Fruit fly (Drosophila melanogaster) whole organism, embryonic: ENCODE data around the gene CG43088.
A peak's percentile ranks its signal among the peaks of the same experiment; 100 is the strongest.

Source experiments
- Abd-B ChIP-seq: fragments of 200-800 bp; sonication (Bioruptor generic); optimal IDR thresholded peaks from 2 replicates; lab custom pipeline; 2018; ENCODE audit warnings: missing biosample characterization, mild to moderate bottlenecking, missing genetic modification characterization, moderate library complexity
- Asciz ChIP-seq: fragments of 200-800 bp; sonication (Bioruptor generic); optimal IDR thresholded peaks from 2 replicates; lab custom pipeline; 2017; ENCODE audit warnings: missing biosample characterization, mild to moderate bottlenecking, missing genetic modification characterization, missing genetic modification reagents
- Bgb ChIP-seq: fragments of 200-800 bp; sonication (Bioruptor generic); IDR thresholded peaks from 2 replicates; pipeline ENCODE4 v1.3.6; 2022; ENCODE audit warnings: missing biosample characterization, missing genetic modification characterization; ENCODE audit not compliant: partially characterized antibody
- CG10274 ChIP-seq: fragments of 200-800 bp; sonication (Bioruptor generic); optimal IDR thresholded peaks from 3 replicates; lab custom pipeline; 2017; ENCODE audit warnings: missing biosample characterization, mild to moderate bottlenecking, missing genetic modification characterization
- CG12155 ChIP-seq: fragments of 200-800 bp; sonication (Bioruptor generic); optimal IDR thresholded peaks from 3 replicates; lab custom pipeline; 2016; ENCODE audit warnings: missing biosample characterization, missing genetic modification characterization
- CG16779 ChIP-seq: fragments of 200-800 bp; sonication (Bioruptor generic); IDR thresholded peaks from 2 replicates; pipeline ENCODE4 v1.3.6; 2022; ENCODE audit warnings: missing biosample characterization, missing genetic modification characterization
- CG2120 ChIP-seq: fragments of 200-800 bp; sonication (Bioruptor generic); optimal IDR thresholded peaks from 3 replicates; lab custom pipeline; 2016; ENCODE audit warnings: missing biosample characterization, missing genetic modification characterization
- CG2712 ChIP-seq: fragments of 200-800 bp; optimal IDR thresholded peaks from 3 replicates; lab custom pipeline; 2019; ENCODE audit warnings: missing biosample characterization, mild to moderate bottlenecking, missing genetic modification characterization, moderate library complexity
- CG3163 ChIP-seq: fragments of 200-800 bp; sonication (Bioruptor generic); optimal IDR thresholded peaks from 3 replicates; lab custom pipeline; 2016; ENCODE audit warnings: missing biosample characterization, missing genetic modification characterization
- CG32772 ChIP-seq: fragments of 200-800 bp; sonication (Bioruptor generic); IDR thresholded peaks from 2 replicates; pipeline ENCODE4 v1.3.6; 2022; ENCODE audit warnings: missing biosample characterization, missing genetic modification characterization
- CG4404 ChIP-seq: fragments of 200-800 bp; sonication (Bioruptor generic); IDR thresholded peaks from 2 replicates; pipeline ENCODE4 v1.3.6; 2022; ENCODE audit warnings: missing biosample characterization, missing genetic modification characterization
- CG4854 ChIP-seq: fragments of 200-800 bp; sonication (Bioruptor generic); optimal IDR thresholded peaks from 2 replicates; lab custom pipeline; 2016; ENCODE audit warnings: missing biosample characterization, missing genetic modification characterization, inconsistent platforms
- CkIIα-i1 ChIP-seq: fragments of 200-800 bp; sonication (Bioruptor generic); IDR thresholded peaks from 2 replicates; pipeline ENCODE4 v1.3.6; 2022; ENCODE audit warnings: missing biosample characterization, missing genetic modification characterization
- D19A ChIP-seq: fragments of 200-800 bp; optimal IDR thresholded peaks from 3 replicates; lab custom pipeline; 2019; ENCODE audit warnings: missing biosample characterization, mild to moderate bottlenecking, missing genetic modification characterization, moderate library complexity
- E2f1 ChIP-seq: fragments of 200-800 bp; sonication (Bioruptor generic); IDR thresholded peaks from 2 replicates; pipeline ENCODE4 v1.3.6; 2022; ENCODE audit warnings: missing biosample characterization, missing genetic modification characterization
- Fer2 ChIP-seq: fragments of 200-800 bp; sonication (Bioruptor generic); optimal IDR thresholded peaks from 2 replicates; lab custom pipeline; 2018; ENCODE audit warnings: missing biosample characterization, mild to moderate bottlenecking, missing genetic modification characterization, moderate library complexity
- HLH54F ChIP-seq: fragments of 200-800 bp; sonication (Bioruptor generic); optimal IDR thresholded peaks from 3 replicates; lab custom pipeline; 2016; ENCODE audit warnings: missing biosample characterization, missing genetic modification characterization
- HmgZ ChIP-seq: fragments of 200-800 bp; sonication (Bioruptor generic); optimal IDR thresholded peaks from 2 replicates; lab custom pipeline; 2018; ENCODE audit warnings: missing biosample characterization, mild to moderate bottlenecking, missing genetic modification characterization
- Mrtf ChIP-seq: fragments of 200-800 bp; sonication (Bioruptor generic); IDR thresholded peaks from 3 replicates; pipeline ENCODE4 v1.3.6; 2022; ENCODE audit warnings: missing biosample characterization, missing genetic modification characterization
- NC2α ChIP-seq: fragments of 200-800 bp; sonication (Bioruptor generic); optimal IDR thresholded peaks from 2 replicates; lab custom pipeline; 2016; ENCODE audit warnings: missing biosample characterization, missing genetic modification characterization
- Opbp ChIP-seq: fragments of 200-800 bp; sonication (Bioruptor generic); IDR thresholded peaks from 3 replicates; pipeline ENCODE4 v1.3.6; 2022; ENCODE audit warnings: missing biosample characterization, missing genetic modification characterization; ENCODE audit not compliant: partially characterized antibody
- Ravus ChIP-seq: fragments of 200-800 bp; sonication (Bioruptor generic); IDR thresholded peaks from 2 replicates; pipeline ENCODE4 v1.3.6; 2022; ENCODE audit warnings: missing biosample characterization, missing genetic modification characterization
- Xbp1 ChIP-seq: fragments of 200-800 bp; sonication (Bioruptor generic); optimal IDR thresholded peaks from 3 replicates; lab custom pipeline; 2016; ENCODE audit warnings: missing biosample characterization, mild to moderate bottlenecking, missing genetic modification characterization
- bbx ChIP-seq: fragments of 200-800 bp; sonication (Bioruptor generic); IDR thresholded peaks from 2 replicates; pipeline ENCODE4 v1.3.6; 2022; ENCODE audit warnings: missing biosample characterization, missing genetic modification characterization; ENCODE audit not compliant: partially characterized antibody
- caup ChIP-seq: fragments of 200-800 bp; sonication (Bioruptor generic); optimal IDR thresholded peaks from 3 replicates; lab custom pipeline; 2017; ENCODE audit warnings: missing biosample characterization, mild to moderate bottlenecking, missing genetic modification characterization, moderate library complexity; ENCODE audit not compliant: severe bottlenecking
- cwo ChIP-seq: fragments of 200-800 bp; sonication (Bioruptor generic); optimal IDR thresholded peaks from 3 replicates; lab custom pipeline; 2017; ENCODE audit warnings: missing biosample characterization, missing genetic modification characterization, mild to moderate bottlenecking, moderate library complexity, missing genetic modification reagents
- dati ChIP-seq: fragments of 200-800 bp; sonication (Bioruptor generic); IDR thresholded peaks from 2 replicates; pipeline ENCODE4 v1.3.6; 2022; ENCODE audit warnings: missing biosample characterization, missing genetic modification characterization
- dmrt11E ChIP-seq: fragments of 200-800 bp; sonication (Bioruptor generic); optimal IDR thresholded peaks from 3 replicates; lab custom pipeline; 2018; ENCODE audit warnings: missing biosample characterization, mild to moderate bottlenecking, missing genetic modification characterization, moderate library complexity
- en ChIP-seq: fragments of 200-800 bp; sonication (Bioruptor generic); optimal IDR thresholded peaks from 2 replicates; lab custom pipeline; 2016; ENCODE audit warnings: missing biosample characterization, missing genetic modification characterization
- exex ChIP-seq: fragments of 200-800 bp; sonication (Bioruptor generic); optimal IDR thresholded peaks from 4 replicates; lab custom pipeline; 2018; ENCODE audit warnings: missing biosample characterization, mild to moderate bottlenecking, missing genetic modification characterization, moderate library complexity
- eyg ChIP-seq: fragments of 200-800 bp; sonication (Bioruptor generic); optimal IDR thresholded peaks from 3 replicates; lab custom pipeline; 2016; ENCODE audit warnings: missing biosample characterization, missing genetic modification characterization
- gfzf ChIP-seq: fragments of 200-800 bp; sonication (Bioruptor generic); optimal IDR thresholded peaks from 2 replicates; lab custom pipeline; 2016; ENCODE audit warnings: missing biosample characterization, mild to moderate bottlenecking, missing genetic modification characterization, moderate library complexity
- ind ChIP-seq: fragments of 200-800 bp; sonication (Bioruptor generic); optimal IDR thresholded peaks from 3 replicates; lab custom pipeline; 2016; ENCODE audit warnings: missing biosample characterization, missing genetic modification characterization
- inv ChIP-seq: fragments of 200-800 bp; sonication (Bioruptor generic); IDR thresholded peaks from 2 replicates; pipeline ENCODE4 v1.3.6; 2022; ENCODE audit warnings: missing biosample characterization, missing genetic modification characterization; ENCODE audit not compliant: partially characterized antibody
- jigr1 ChIP-seq: fragments of 200-800 bp; sonication (Bioruptor generic); IDR thresholded peaks from 3 replicates; pipeline ENCODE4 v1.3.6; 2022; ENCODE audit warnings: missing biosample characterization, missing genetic modification characterization
- lmd ChIP-seq: fragments of 200-800 bp; sonication (Bioruptor generic); IDR thresholded peaks from 2 replicates; pipeline ENCODE4 v1.3.6; 2022; ENCODE audit warnings: missing biosample characterization, missing genetic modification characterization
- lola ChIP-seq, 3 experiments: fragments of >200 bp in 2 of 3; fragments of 200-800 bp in 1 of 3; sonication (Bioruptor generic) in 1 of 3; optimal IDR thresholded peaks; 2 replicates each; lab custom pipeline; 2017 to 2019; ENCODE audit warnings: missing biosample characterization in 3 of 3, missing genetic modification characterization in 3 of 3, mild to moderate bottlenecking in 1 of 3, moderate library complexity in 1 of 3
- onecut ChIP-seq: fragments of 200-800 bp; sonication (Bioruptor generic); IDR thresholded peaks from 2 replicates; pipeline ENCODE4 v1.3.6; 2022; ENCODE audit warnings: missing biosample characterization, missing genetic modification characterization
- pho ChIP-seq: fragments of 200-800 bp; sonication (Bioruptor generic); optimal IDR thresholded peaks from 2 replicates; lab custom pipeline; 2016; ENCODE audit warnings: missing biosample characterization, missing genetic modification characterization
- prd ChIP-seq, 3 experiments: fragments of >200 bp in 2 of 3; fragments of 200-800 bp in 1 of 3; sonication (Bioruptor generic) in 1 of 3; optimal IDR thresholded peaks in 2 of 3; IDR thresholded peaks in 1 of 3; 2 replicates in 2 of 3; 3 replicates in 1 of 3; pipeline versions ENCODE4 v1.3.6 to Lab custom; 2017 to 2022; ENCODE audit warnings: missing biosample characterization in 1 of 3, missing genetic modification characterization in 1 of 3
- psq ChIP-seq: fragments of 200-800 bp; sonication (Bioruptor generic); optimal IDR thresholded peaks from 2 replicates; lab custom pipeline; 2017; ENCODE audit warnings: missing biosample characterization, missing genetic modification characterization
- repo ChIP-seq: fragments of 200-800 bp; sonication (Bioruptor generic); optimal IDR thresholded peaks from 2 replicates; lab custom pipeline; 2016; ENCODE audit warnings: missing biosample characterization, missing genetic modification characterization
- run ChIP-seq: fragments of 200-800 bp; sonication (Bioruptor generic); optimal IDR thresholded peaks from 3 replicates; lab custom pipeline; 2018; ENCODE audit warnings: missing biosample characterization, mild to moderate bottlenecking, missing genetic modification characterization
- sc ChIP-seq, 3 experiments: fragments of >200 bp in 2 of 3; fragments of 200-800 bp in 1 of 3; sonication (Bioruptor generic) in 1 of 3; optimal IDR thresholded peaks; 2 replicates in 2 of 3; 3 replicates in 1 of 3; lab custom pipeline; 2017; ENCODE audit warnings: mild to moderate bottlenecking in 1 of 3, missing biosample characterization in 1 of 3, missing genetic modification characterization in 1 of 3, missing genetic modification reagents in 1 of 3
- seq ChIP-seq: fragments of 200-800 bp; sonication (Bioruptor generic); IDR thresholded peaks from 2 replicates; pipeline ENCODE4 v1.3.6; 2022; ENCODE audit warnings: missing biosample characterization, missing genetic modification characterization
- sima ChIP-seq: fragments of 200-800 bp; sonication (Bioruptor generic); optimal IDR thresholded peaks from 2 replicates; lab custom pipeline; 2016; ENCODE audit warnings: missing biosample characterization, missing genetic modification characterization
- ssp ChIP-seq: fragments of 200-800 bp; sonication (Bioruptor generic); IDR thresholded peaks from 2 replicates; pipeline ENCODE4 v1.3.6; 2022; ENCODE audit warnings: missing biosample characterization, missing genetic modification characterization
- trem ChIP-seq: fragments of 200-800 bp; optimal IDR thresholded peaks from 3 replicates; lab custom pipeline; 2019; ENCODE audit warnings: missing biosample characterization, mild to moderate bottlenecking, missing genetic modification characterization, moderate library complexity
- wdn ChIP-seq: fragments of 200-800 bp; sonication (Bioruptor generic); IDR thresholded peaks from 2 replicates; pipeline ENCODE4 v1.3.6; 2022; ENCODE audit warnings: missing biosample characterization, missing genetic modification characterization

The CG43088 gene

dm6 chrX:14717245-14717644 is 15.1 kb downstream of the CG43088 start (continued):
- peak; percentile 38 for TF ChIP-seq Xbp1
- no peak for TF ChIP-seq Bgb (GFP tag; lab: Robert Waterston, UW)
- peak; percentile 1 for TF ChIP-seq Abd-B (GFP tag; lab: Kevin White, UChicago)
- TF ChIP-seq run (tag; lab: Kevin White, UChicago), result peak; percentile 69
- peak; percentile 85 for TF ChIP-seq seq (GFP tag; lab: Robert Waterston, UW)
- TF ChIP-seq caup (GFP tag; lab: Kevin White, UChicago), result peak; percentile 89
- no peak for TF ChIP-seq prd (optimal IDR thresholded peaks at IDR 0.05; lab: Kevin White, UChicago)
- TF ChIP-seq prd (GFP tag; IDR thresholded peaks at IDR 0.05; lab: Robert Waterston, UW), result peak; percentile 60; the same call in 2 of the 3 replicates
- TF ChIP-seq exex, result peak; percentile 23
- TF ChIP-seq eyg (GFP tag; lab: Kevin White, UChicago), result peak; percentile 85
- TF ChIP-seq cwo, result peak; percentile 67
- TF ChIP-seq dmrt11E (tag; lab: Kevin White, UChicago), result peak; percentile 59
- peak; percentile 58 for TF ChIP-seq sima
- peak; percentile 26 for TF ChIP-seq trem (tag; lab: Kevin White, UChicago)
- peak; percentile 41 for TF ChIP-seq D19A (tag; lab: Kevin White, UChicago)
- TF ChIP-seq dati (GFP tag; lab: Robert Waterston, UW), result peak; percentile 55; the same call in 1 of the 2 replicates
- no peak for TF ChIP-seq sc (optimal IDR thresholded peaks at IDR 0.05; lab: Kevin White, UChicago)
- peak; percentile 83 for TF ChIP-seq sc (GFP tag; optimal IDR thresholded peaks at IDR 0.05; lab: Kevin White, UChicago)
- peak; percentile 71 for TF ChIP-seq CG10274
- TF ChIP-seq CkIIα-i1 (GFP tag; lab: Robert Waterston, UW), result peak; percentile 47; the same call in 1 of the 2 replicates
- TF ChIP-seq Asciz, result peak; percentile 95
- TF ChIP-seq Mrtf, result peak; percentile 64; the same call in 2 of the 3 replicates
- peak in 1 of 3 experiments; percentile 48 for TF ChIP-seq lola (GFP tag; optimal IDR thresholded peaks at IDR 0.05; lab: Kevin White, UChicago)
- peak; percentile 78 for TF ChIP-seq CG4854 (GFP tag; lab: Kevin White, UChicago)
- TF ChIP-seq CG4404 (GFP tag; lab: Robert Waterston, UW), result peak; percentile 33; the same call in 1 of the 2 replicates
- peak; percentile 35 for TF ChIP-seq ind
- TF ChIP-seq repo (GFP tag; lab: Kevin White, UChicago), result peak; percentile 61
- peak; percentile 34 for TF ChIP-seq CG32772
- TF ChIP-seq bbx (GFP tag; lab: Robert Waterston, UW), result no peak
- TF ChIP-seq wdn (GFP tag; lab: Robert Waterston, UW), result peak; percentile 64
- TF ChIP-seq CG12155 (GFP tag; lab: Kevin White, UChicago), result no peak
- TF ChIP-seq pho (GFP tag; lab: Kevin White, UChicago), result peak; percentile 34
- peak; percentile 3 for TF ChIP-seq HLH54F (GFP tag; lab: Kevin White, UChicago)
- TF ChIP-seq psq (GFP tag; lab: Kevin White, UChicago), result peak; percentile 38
- peak; percentile 24; the same call in 1 of the 2 replicates for TF ChIP-seq ssp
- peak; percentile 59; the same call in 1 of the 2 replicates for TF ChIP-seq E2f1
- TF ChIP-seq lmd (GFP tag; lab: Robert Waterston, UW), result 0 out of 2 replicates have a peak, but pooled peaks have one; percentile 22
- peak; percentile 34 for TF ChIP-seq en (GFP tag; lab: Kevin White, UChicago)
- TF ChIP-seq CG16779, result 0 out of 2 replicates have a peak, but pooled peaks have one; percentile 42
- TF ChIP-seq inv, result no peak
- peak; percentile 86 for TF ChIP-seq onecut (GFP tag; lab: Robert Waterston, UW)
- no peak for TF ChIP-seq gfzf (GFP tag; lab: Kevin White, UChicago)
- peak; percentile 61 for TF ChIP-seq CG2712
- no peak for TF ChIP-seq jigr1
- peak; percentile 21; the same call in 1 of the 2 replicates for TF ChIP-seq Ravus (GFP tag; lab: Robert Waterston, UW)
- no peak for TF ChIP-seq Opbp (GFP tag; lab: Robert Waterston, UW)
- TF ChIP-seq CG2120 (GFP tag; lab: Kevin White, UChicago), result peak; percentile 43
- peak; percentile 35 for TF ChIP-seq CG3163 (GFP tag; lab: Kevin White, UChicago)
- peak; percentile 80 for TF ChIP-seq HmgZ (tag; lab: Kevin White, UChicago)
- peak; percentile 48 for TF ChIP-seq Fer2 (tag; lab: Kevin White, UChicago)
- peak; percentile 71 for TF ChIP-seq NC2α (GFP tag; lab: Kevin White, UChicago)
